Fruit fly (Drosophila melanogaster) S2 (cell line): Measurements from ENCODE around the gene CG4935.

Experiments
- CG8478 ChIP-seq: fragments of >200 bp; optimal IDR thresholded peaks from 2 replicates; lab custom pipeline; 2018
- CTCF ChIP-seq, 2 experiments: fragments of >200 bp; optimal IDR thresholded peaks; 2 replicates each; lab custom pipeline; 2018

DNA sequence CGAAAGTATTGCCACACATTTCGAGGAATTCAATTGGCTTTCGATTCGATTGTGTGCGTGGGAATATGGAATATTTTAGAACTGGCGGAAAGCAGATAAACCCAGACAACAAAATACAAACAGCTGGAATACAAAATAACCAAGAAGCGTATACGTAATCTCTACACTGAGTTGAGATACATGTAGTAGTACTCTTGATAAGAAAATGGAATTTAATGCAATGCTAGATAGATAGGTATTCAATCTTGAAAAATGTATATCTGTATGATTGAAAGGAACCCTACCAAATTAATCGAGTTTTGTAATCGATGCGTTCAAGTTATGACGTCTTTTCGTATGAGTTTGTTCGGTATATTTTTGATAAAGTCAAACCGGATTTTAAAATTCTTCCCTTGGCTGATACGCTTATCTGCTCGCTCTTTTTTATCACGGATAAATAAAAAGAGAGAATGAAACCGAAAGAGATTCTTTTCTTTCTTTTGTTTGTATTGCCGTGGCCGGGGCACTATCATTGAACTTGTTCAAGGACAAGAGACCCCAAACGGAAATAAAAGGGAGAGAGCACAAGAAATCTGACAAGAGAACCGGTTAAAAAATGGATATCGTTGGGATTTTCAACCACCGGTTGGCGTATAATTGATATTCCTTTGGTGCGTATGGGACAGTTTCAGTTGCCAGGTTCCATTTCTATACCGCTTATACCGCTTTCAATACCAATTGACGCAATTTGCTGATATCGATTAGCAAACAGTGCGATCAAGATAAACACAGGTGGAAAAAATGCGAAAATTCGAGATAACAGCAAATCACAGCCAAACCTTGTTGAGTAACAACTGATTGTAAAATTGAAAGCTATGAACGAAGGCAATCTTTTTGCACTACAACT lies 6.5 kb upstream of the CG4935 start:
- no peak for TF ChIP-seq CTCF (optimal IDR thresholded peaks at IDR 0.05; lab: Kevin White, UChicago)
- TF ChIP-seq CG8478 (lab: Kevin White, UChicago), result no peak
